Worm (Caenorhabditis elegans): ENCODE measurements around the gene ocr-4.

ocr-4 gene

ce11 chrIV:7318900-7319299 lies 13.7 kb downstream of the ocr-4 start:
- no peak for TF ChIP-seq mbf-1 (tag; optimal IDR thresholded peaks at IDR 0.05)
- TF ChIP-seq ceh-16 (tag; optimal IDR thresholded peaks at IDR 0.05), result no peak
- TF ChIP-seq lsy-2 (tag; optimal IDR thresholded peaks at IDR 0.05), result peak in 1 of 2 experiments; percentile 14
- TF ChIP-seq F13H6.1 (tag; optimal IDR thresholded peaks at IDR 0.05), result no peak
- no peak for TF ChIP-seq elt-3 (tag; optimal IDR thresholded peaks at IDR 0.05)
- no peak for TF ChIP-seq nhr-23 (tag; optimal IDR thresholded peaks at IDR 0.05)
- TF ChIP-seq ama-1 (optimal IDR thresholded peaks at IDR 0.05), result no peak
- TF ChIP-seq sma-9 (GFP tag; optimal IDR thresholded peaks at IDR 0.05), result peak; percentile 21
- TF ChIP-seq sma-9 (tag; optimal IDR thresholded peaks at IDR 0.05), result no peak
- peak in 1 of 2 experiments; percentile 6 for TF ChIP-seq mdl-1 (tag; optimal IDR thresholded peaks at IDR 0.05)
- TF ChIP-seq mab-5 (tag; optimal IDR thresholded peaks at IDR 0.05), result peak; percentile 73

- TF ChIP-seq blmp-1 (tag; optimal IDR thresholded peaks at IDR 0.05; ENCODE audit: insufficient read depth) (peak; percentile 19), lsy-2 (tag; optimal IDR thresholded peaks at IDR 0.05) (peak in 1 of 2 experiments; percentile 43), lin-11 (tag; optimal IDR thresholded peaks at IDR 0.05) (no peak), crh-2 (tag; optimal IDR thresholded peaks at IDR 0.05) (peak; percentile 1), Y55F3AM.14 (GFP tag; optimal IDR thresholded peaks at IDR 0.05) (no peak), ztf-11 (tag; optimal IDR thresholded peaks at IDR 0.05) (no peak), C34F6.9 (tag; optimal IDR thresholded peaks at IDR 0.05) (peak; percentile 44), sma-9 (GFP tag; optimal IDR thresholded peaks at IDR 0.05) (peak; percentile 16), sma-9 (tag; optimal IDR thresholded peaks at IDR 0.05) (no peak), zag-1 (tag; optimal IDR thresholded peaks at IDR 0.05) (no peak), lin-39 (tag; optimal IDR thresholded peaks at IDR 0.05) (no peak), unc-55 (GFP tag; optimal IDR thresholded peaks at IDR 0.05) (no peak), nhr-25 (tag; optimal IDR thresholded peaks at IDR 0.05) (peak; percentile 47), nhr-6 (tag; optimal IDR thresholded peaks at IDR 0.05) (peak; percentile 5), nhr-129 (tag; optimal IDR thresholded peaks at IDR 0.05) (peak; percentile 16)
Observed at ce11 chrIV:7317829-7318529, 14.6 kb downstream of the ocr-4 start.

- peak; percentile 35 for TF ChIP-seq crh-2 (tag; optimal IDR thresholded peaks at IDR 0.05)
- TF ChIP-seq elt-1 (tag; optimal IDR thresholded peaks at IDR 0.05), result no peak
- peak; percentile 18 for TF ChIP-seq sma-3 (GFP tag; optimal IDR thresholded peaks at IDR 0.05)
- TF ChIP-seq elt-3 (tag; optimal IDR thresholded peaks at IDR 0.05), result no peak
- peak; percentile 2 for TF ChIP-seq fos-1 (tag; optimal IDR thresholded peaks at IDR 0.05)
- TF ChIP-seq F13H6.1 (tag; optimal IDR thresholded peaks at IDR 0.05), result no peak
- TF ChIP-seq lsy-2 (tag; optimal IDR thresholded peaks at IDR 0.05), result peak in 1 of 2 experiments; percentile 19
- TF ChIP-seq gmeb-1 (tag; optimal IDR thresholded peaks at IDR 0.05), result peak; percentile 30
- TF ChIP-seq nhr-10 (tag; optimal IDR thresholded peaks at IDR 0.05), result no peak
- TF ChIP-seq ceh-82 (tag; optimal IDR thresholded peaks at IDR 0.05), result no peak
- TF ChIP-seq snpc-4 (tag; optimal IDR thresholded peaks at IDR 0.05), result peak; percentile 92
- peak; percentile 61 for TF ChIP-seq ama-1 (optimal IDR thresholded peaks at IDR 0.05)
- TF ChIP-seq unc-62 (GFP tag; optimal IDR thresholded peaks at IDR 0.05), result no peak
- TF ChIP-seq ZK546.5 (tag; optimal IDR thresholded peaks at IDR 0.05), result no peak
- peak; percentile 2 for TF ChIP-seq sma-9 (GFP tag; optimal IDR thresholded peaks at IDR 0.05)
- TF ChIP-seq sma-9 (tag; optimal IDR thresholded peaks at IDR 0.05), result no peak
Observed at ce11 chrIV:7316613-7317153, 15.9 kb downstream of the ocr-4 start, which contains the start of gene F42C5.9. TSS of gene F42C5.9 (minus strand) at chrIV:7317103.

- TF ChIP-seq unc-62 (GFP tag; optimal IDR thresholded peaks at IDR 0.05) (no peak), nhr-12 (tag; optimal IDR thresholded peaks at IDR 0.05) (no peak), lin-13 (GFP tag; optimal IDR thresholded peaks at IDR 0.05) (peak; percentile 52), nhr-10 (tag; optimal IDR thresholded peaks at IDR 0.05) (no peak), sma-3 (GFP tag; optimal IDR thresholded peaks at IDR 0.05) (peak; percentile 12), Y55F3AM.14 (GFP tag; optimal IDR thresholded peaks at IDR 0.05) (no peak), R02D3.7 (tag; optimal IDR thresholded peaks at IDR 0.05) (no peak), crh-2 (tag; optimal IDR thresholded peaks at IDR 0.05) (peak; percentile 68), nhr-25 (tag; optimal IDR thresholded peaks at IDR 0.05) (peak; percentile 54), aly-2 (tag; optimal IDR thresholded peaks at IDR 0.05) (no peak), nhr-237 (tag; optimal IDR thresholded peaks at IDR 0.05) (no peak), nhr-11 (tag; optimal IDR thresholded peaks at IDR 0.05) (no peak), snpc-4 (tag; optimal IDR thresholded peaks at IDR 0.05) (peak; percentile 43), zag-1 (tag; optimal IDR thresholded peaks at IDR 0.05) (no peak), ceh-16 (tag; optimal IDR thresholded peaks at IDR 0.05) (no peak), blmp-1 (tag; optimal IDR thresholded peaks at IDR 0.05; ENCODE audit: insufficient read depth) (peak; percentile 26), dmd-4 (tag; optimal IDR thresholded peaks at IDR 0.05) (no peak), ztf-11 (tag; optimal IDR thresholded peaks at IDR 0.05) (no peak), fos-1 (tag; optimal IDR thresholded peaks at IDR 0.05) (peak; percentile 37), sem-4 (tag; optimal IDR thresholded peaks at IDR 0.05) (peak; percentile 28), skn-1 (tag; optimal IDR thresholded peaks at IDR 0.05) (no peak), ama-1 (optimal IDR thresholded peaks at IDR 0.05) (no peak), elt-3 (tag; optimal IDR thresholded peaks at IDR 0.05) (no peak), mdl-1 (tag; optimal IDR thresholded peaks at IDR 0.05) (no peak), nhr-77 (tag; optimal IDR thresholded peaks at IDR 0.05) (no peak), C34F6.9 (tag; optimal IDR thresholded peaks at IDR 0.05) (peak; percentile 72), ZK546.5 (tag; optimal IDR thresholded peaks at IDR 0.05) (no peak), lin-39 (tag; optimal IDR thresholded peaks at IDR 0.05) (no peak), F13H6.1 (tag; optimal IDR thresholded peaks at IDR 0.05) (peak; percentile 36), nhr-23 (tag; optimal IDR thresholded peaks at IDR 0.05) (no peak), mab-5 (tag; optimal IDR thresholded peaks at IDR 0.05) (no peak), mbf-1 (tag; optimal IDR thresholded peaks at IDR 0.05) (no peak)
Observed at ce11 chrIV:7313962-7314361, 18.6 kb downstream of the ocr-4 start.

Measured in whole organism, L2 larva.